Worm (Caenorhabditis elegans): ENCODE results near the gene clec-156.

clec-156 gene

ce11 chrIII:4796536-4796935, 45.5 kb downstream of the clec-156 start, which contains the start of gene tag-325:
Gene tag-325 (plus strand): TSS chrIII:4796836.
- TF ChIP-seq lin-39 (tag; optimal IDR thresholded peaks at IDR 0.05): no peak
- peak; percentile 21 for TF ChIP-seq elt-2 (tag; optimal IDR thresholded peaks at IDR 0.05)

DNA sequence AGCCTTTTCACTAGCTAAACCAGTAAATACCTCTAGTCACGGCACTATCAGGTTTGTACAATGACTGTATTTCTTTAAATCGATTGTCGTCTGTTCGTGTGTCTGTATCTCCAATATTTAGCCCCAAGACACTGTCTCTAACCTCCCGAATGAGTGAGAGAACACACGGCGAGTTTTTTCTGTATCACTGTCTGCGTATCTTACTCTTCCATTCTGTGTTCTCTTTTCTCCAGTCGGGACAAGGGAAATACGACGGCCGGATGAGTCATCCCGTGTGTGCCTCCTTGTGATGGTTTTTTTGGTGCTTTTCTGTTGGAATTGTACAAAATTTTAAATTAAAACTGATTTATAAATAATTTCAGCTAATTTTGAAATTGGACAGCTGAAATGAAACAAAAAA, 46.0 kb downstream of the clec-156 start:
- TF ChIP-seq ceh-28 (tag; optimal IDR thresholded peaks at IDR 0.05) (peak; percentile 73), nhr-43 (tag; optimal IDR thresholded peaks at IDR 0.05; ENCODE audit: poor library complexity, severe bottlenecking) (peak; percentile 45), aly-2 (tag; optimal IDR thresholded peaks at IDR 0.05) (no peak), mdl-1 (tag; optimal IDR thresholded peaks at IDR 0.05) (no peak), nfya-1 (tag; optimal IDR thresholded peaks at IDR 0.05; ENCODE audit: insufficient read depth) (peak; percentile 85), nhr-76 (tag; optimal IDR thresholded peaks at IDR 0.05) (no peak), lin-39 (tag; optimal IDR thresholded peaks at IDR 0.05) (peak; percentile 22), ztf-4 (tag; optimal IDR thresholded peaks at IDR 0.05) (no peak), fkh-10 (GFP tag; optimal IDR thresholded peaks at IDR 0.05) (no peak), nhr-25 (tag; optimal IDR thresholded peaks at IDR 0.05) (peak; percentile 65), egl-27 (tag; optimal IDR thresholded peaks at IDR 0.05) (no peak), jun-1 (tag; optimal IDR thresholded peaks at IDR 0.05) (peak; percentile 96), nhr-23 (tag; optimal IDR thresholded peaks at IDR 0.05) (peak; percentile 70), sea-2 (GFP tag; optimal IDR thresholded peaks at IDR 0.05) (no peak), nhr-11 (tag; optimal IDR thresholded peaks at IDR 0.05) (no peak), daf-12 (tag; optimal IDR thresholded peaks at IDR 0.05) (no peak), elt-3 (tag; optimal IDR thresholded peaks at IDR 0.05) (peak in 2 of 3 experiments; percentile 8 to 45), lin-15B (tag; optimal IDR thresholded peaks at IDR 0.05) (peak; percentile 66), ceh-9 (tag; optimal IDR thresholded peaks at IDR 0.05) (no peak), nhr-77 (tag; optimal IDR thresholded peaks at IDR 0.05) (peak; percentile 66), nhr-237 (tag; optimal IDR thresholded peaks at IDR 0.05) (no peak), ama-1 (optimal IDR thresholded peaks at IDR 0.05) (peak; percentile 59), ceh-16 (tag; optimal IDR thresholded peaks at IDR 0.05) (no peak), ztf-11 (tag; optimal IDR thresholded peaks at IDR 0.05) (no peak), lsy-12 (tag; optimal IDR thresholded peaks at IDR 0.05) (peak; percentile 61), hmg-11 (tag; optimal IDR thresholded peaks at IDR 0.05) (peak; percentile 66), nhr-28 (tag; optimal IDR thresholded peaks at IDR 0.05) (no peak), ceh-82 (tag; optimal IDR thresholded peaks at IDR 0.05) (no peak), fos-1 (tag; optimal IDR thresholded peaks at IDR 0.05) (peak; percentile 99), elt-1 (tag; optimal IDR thresholded peaks at IDR 0.05) (no peak), unc-39 (tag; optimal IDR thresholded peaks at IDR 0.05) (no peak), eor-1 (tag; optimal IDR thresholded peaks at IDR 0.05) (no peak), snpc-4 (tag; optimal IDR thresholded peaks at IDR 0.05) (peak; percentile 82), skn-1 (tag; optimal IDR thresholded peaks at IDR 0.05) (peak; percentile 62), ZK546.5 (tag; optimal IDR thresholded peaks at IDR 0.05) (no peak), pqm-1 (tag; optimal IDR thresholded peaks at IDR 0.05) (peak; percentile 74), nhr-12 (tag; optimal IDR thresholded peaks at IDR 0.05) (no peak), elt-2 (tag; optimal IDR thresholded peaks at IDR 0.05) (peak; percentile 58), nhr-67 (tag; optimal IDR thresholded peaks at IDR 0.05) (no peak), zag-1 (tag; optimal IDR thresholded peaks at IDR 0.05) (no peak), unc-62 (GFP tag; optimal IDR thresholded peaks at IDR 0.05) (no peak), pha-4 (tag; optimal IDR thresholded peaks at IDR 0.05) (peak; percentile 90), R02D3.7 (tag; optimal IDR thresholded peaks at IDR 0.05) (peak; percentile 42), mml-1 (tag; optimal IDR thresholded peaks at IDR 0.05) (no peak), egl-5 (tag; optimal IDR thresholded peaks at IDR 0.05) (no peak), tbx-2 (tag; optimal IDR thresholded peaks at IDR 0.05) (no peak), fkh-2 (tag; optimal IDR thresholded peaks at IDR 0.05) (no peak)
